Worm (Caenorhabditis elegans) whole organism, L1 larva: ENCODE results near the gene M163.21.

Source experiments
- C16A3.4 ChIP-seq: fragments of 150-350 bp; optimal IDR thresholded peaks from 2 replicates; lab custom pipeline; 2014; ENCODE audit warnings: missing biosample characterization, missing genetic modification characterization
- blmp-1 ChIP-seq: fragments of 150-350 bp; optimal IDR thresholded peaks from 2 replicates; lab custom pipeline; 2014; ENCODE audit warnings: missing biosample characterization, missing genetic modification characterization
- ceh-82 ChIP-seq, 3 experiments: fragments of 150-350 bp in 1 of 3; sonication (generic microtip) in 2 of 3; optimal IDR thresholded peaks; 2 replicates each; lab custom pipeline; 2014 to 2017; ENCODE audit warnings: missing biosample characterization in 3 of 3, missing genetic modification characterization in 3 of 3
- ceh-90 ChIP-seq: sonication (generic microtip); optimal IDR thresholded peaks from 2 replicates; lab custom pipeline; 2016; ENCODE audit warnings: missing genetic modification characterization, missing compliant biosample characterization
- dpl-1 ChIP-seq, 3 experiments: fragments of 150-350 bp in 2 of 3; sonication (generic microtip) in 1 of 3; optimal IDR thresholded peaks; 2 replicates each; lab custom pipeline; 2014 to 2017; ENCODE audit warnings: missing biosample characterization in 3 of 3, missing genetic modification characterization in 3 of 3, missing genetic modification reagents in 3 of 3
- dsc-1 ChIP-seq: sonication (generic microtip); optimal IDR thresholded peaks from 2 replicates; lab custom pipeline; 2016; ENCODE audit warnings: mild to moderate bottlenecking, missing genetic modification characterization, missing compliant biosample characterization
- efl-1 ChIP-seq, 4 experiments: fragments of 150-350 bp; optimal IDR thresholded peaks in 3 of 4; peaks in 1 of 4; 1 replicate in 1 of 4; 2 replicates in 3 of 4; lab custom pipeline; 2014; ENCODE audit warnings: missing biosample characterization in 2 of 4, missing genetic modification characterization in 2 of 4, missing genetic modification reagents in 2 of 4
- egl-27 ChIP-seq, 2 experiments: fragments of 150-350 bp in 1 of 2; sonication (generic microtip); optimal IDR thresholded peaks; 3 replicates each; lab custom pipeline; 2017 to 2018; ENCODE audit warnings: missing biosample characterization in 2 of 2, missing genetic modification characterization in 2 of 2, missing genetic modification reagents in 2 of 2
- elt-2 ChIP-seq: sonication (generic microtip); optimal IDR thresholded peaks from 2 replicates; lab custom pipeline; 2016; ENCODE audit warnings: missing genetic modification characterization, mild to moderate bottlenecking, inconsistent platforms, missing compliant biosample characterization, missing genetic modification reagents
- elt-3 ChIP-seq, 6 experiments: fragments of 150-350 bp in 1 of 6; sonication (generic microtip); optimal IDR thresholded peaks; 2 replicates each; lab custom pipeline; 2017 to 2018; ENCODE audit warnings: missing biosample characterization in 6 of 6, missing genetic modification characterization in 6 of 6, inconsistent platforms in 1 of 6
- fkh-4 ChIP-seq: sonication (generic microtip); optimal IDR thresholded peaks from 2 replicates; lab custom pipeline; 2016; ENCODE audit warnings: missing compliant biosample characterization, missing genetic modification characterization, borderline replicate concordance
- grh-1 ChIP-seq: fragments of 200-800 bp; sonication (Bioruptor generic); IDR thresholded peaks from 2 replicates; pipeline ENCODE4 v1.3.6; 2022; ENCODE audit warnings: missing genetic modification reagents, missing genetic modification characterization, missing compliant biosample characterization
- irx-1 ChIP-seq: sonication (generic microtip); optimal IDR thresholded peaks from 2 replicates; lab custom pipeline; 2016; ENCODE audit warnings: missing genetic modification characterization, missing compliant biosample characterization
- lin-13 ChIP-seq: fragments of 150-350 bp; optimal IDR thresholded peaks from 2 replicates; lab custom pipeline; 2014; ENCODE audit warnings: missing biosample characterization, missing genetic modification reagents, missing genetic modification characterization
- lin-14 ChIP-seq: fragments of 200-800 bp; sonication (Bioruptor generic); optimal IDR thresholded peaks from 2 replicates; lab custom pipeline; 2018; ENCODE audit warnings: mild to moderate bottlenecking, missing genetic modification characterization, moderate library complexity, missing compliant biosample characterization
- lin-15B ChIP-seq: fragments of 150-350 bp; sonication (generic microtip); optimal IDR thresholded peaks from 3 replicates; lab custom pipeline; 2014; ENCODE audit warnings: missing biosample characterization, missing genetic modification characterization
- lin-35 ChIP-seq, 2 experiments: fragments of 150-350 bp; optimal IDR thresholded peaks; 2 replicates each; lab custom pipeline; 2014; ENCODE audit warnings: missing biosample characterization in 2 of 2, missing genetic modification characterization in 2 of 2, missing genetic modification reagents in 2 of 2
- lin-39 ChIP-seq: fragments of 150-350 bp; optimal IDR thresholded peaks from 2 replicates; lab custom pipeline; 2014; ENCODE audit warnings: missing biosample characterization, missing genetic modification reagents, missing genetic modification characterization
- lir-3 ChIP-seq: sonication (generic microtip); optimal IDR thresholded peaks from 2 replicates; lab custom pipeline; 2016; ENCODE audit warnings: mild to moderate bottlenecking, missing genetic modification characterization, moderate library complexity, missing compliant biosample characterization; ENCODE audit not compliant: poor library complexity
- lsy-2 ChIP-seq, 2 experiments: fragments of 150-350 bp; optimal IDR thresholded peaks; 2 replicates each; lab custom pipeline; 2014; ENCODE audit warnings: missing biosample characterization in 2 of 2, missing genetic modification characterization in 2 of 2
- mab-9 ChIP-seq: fragments of 200-800 bp; sonication (Bioruptor generic); IDR thresholded peaks from 2 replicates; pipeline ENCODE4 v1.3.6; 2022; ENCODE audit warnings: missing genetic modification reagents, missing genetic modification characterization, missing compliant biosample characterization
- mdl-1 ChIP-seq, 2 experiments: fragments of 150-350 bp; optimal IDR thresholded peaks; 2 replicates each; lab custom pipeline; 2014 to 2017; ENCODE audit warnings: missing biosample characterization in 2 of 2, missing genetic modification characterization in 2 of 2, inconsistent platforms in 1 of 2
- mef-2 ChIP-seq: fragments of 150-350 bp; optimal IDR thresholded peaks from 2 replicates; lab custom pipeline; 2014; ENCODE audit warnings: missing biosample characterization, missing genetic modification characterization
- mep-1 ChIP-seq: fragments of 150-350 bp; optimal IDR thresholded peaks from 2 replicates; lab custom pipeline; 2014; ENCODE audit warnings: missing biosample characterization, missing genetic modification characterization
- nhr-19 ChIP-seq: fragments of 200-800 bp; sonication (Bioruptor generic); conservative IDR thresholded peaks from 2 replicates; pipeline ENCODE4 v1.3.6; 2022; ENCODE audit warnings: missing genetic modification characterization, missing compliant biosample characterization
- nhr-20 ChIP-seq: sonication (generic microtip); optimal IDR thresholded peaks from 2 replicates; lab custom pipeline; 2016; ENCODE audit warnings: mild to moderate bottlenecking, missing genetic modification characterization, missing compliant biosample characterization
- nhr-237 ChIP-seq: fragments of 150-350 bp; optimal IDR thresholded peaks from 2 replicates; lab custom pipeline; 2014; ENCODE audit warnings: missing biosample characterization, missing genetic modification characterization
- nhr-47 ChIP-seq: sonication (generic microtip); optimal IDR thresholded peaks from 2 replicates; lab custom pipeline; 2016; ENCODE audit warnings: mild to moderate bottlenecking, missing genetic modification characterization, moderate library complexity, missing compliant biosample characterization
- nhr-71 ChIP-seq: sonication (generic microtip); optimal IDR thresholded peaks from 2 replicates; lab custom pipeline; 2016; ENCODE audit warnings: mild to moderate bottlenecking, missing genetic modification characterization, moderate library complexity, missing compliant biosample characterization
- nhr-76 ChIP-seq: sonication (generic microtip); optimal IDR thresholded peaks from 2 replicates; lab custom pipeline; 2017; ENCODE audit warnings: missing biosample characterization, missing genetic modification characterization
- nhr-77 ChIP-seq: fragments of 150-350 bp; optimal IDR thresholded peaks from 2 replicates; lab custom pipeline; 2014; ENCODE audit warnings: missing biosample characterization, missing genetic modification characterization
- nhr-85 ChIP-seq: sonication (generic microtip); peaks from one replicate; lab custom pipeline; 2016; ENCODE audit warnings: missing genetic modification characterization, inconsistent platforms, missing compliant biosample characterization
- nhr-90 ChIP-seq: sonication (generic microtip); optimal IDR thresholded peaks from 2 replicates; lab custom pipeline; 2016; ENCODE audit warnings: mild to moderate bottlenecking, missing genetic modification characterization, missing compliant biosample characterization; ENCODE audit not compliant: poor library complexity
- pag-3 ChIP-seq: sonication (generic microtip); optimal IDR thresholded peaks from 2 replicates; lab custom pipeline; 2017; ENCODE audit warnings: missing genetic modification characterization, mild to moderate bottlenecking, missing compliant biosample characterization, antibody characterized with exemption, borderline replicate concordance; ENCODE audit not compliant: insufficient read depth
- pax-3 ChIP-seq: fragments of 200-800 bp; sonication (Bioruptor generic); optimal IDR thresholded peaks from 2 replicates; lab custom pipeline; 2018; ENCODE audit warnings: mild to moderate bottlenecking, missing genetic modification characterization, moderate library complexity, missing compliant biosample characterization
- pqm-1 ChIP-seq: sonication (generic microtip); optimal IDR thresholded peaks from 3 replicates; lab custom pipeline; 2017; ENCODE audit warnings: missing biosample characterization, missing genetic modification characterization
- rnt-1 ChIP-seq: sonication (generic microtip); optimal IDR thresholded peaks from 2 replicates; lab custom pipeline; 2016; ENCODE audit warnings: mild to moderate bottlenecking, missing genetic modification characterization, moderate library complexity, missing compliant biosample characterization
- skn-1 ChIP-seq: fragments of 150-350 bp; optimal IDR thresholded peaks from 2 replicates; lab custom pipeline; 2014; ENCODE audit warnings: missing biosample characterization, missing genetic modification characterization
- snu-23 ChIP-seq: sonication (generic microtip); optimal IDR thresholded peaks from 2 replicates; lab custom pipeline; 2016; ENCODE audit warnings: missing genetic modification characterization, missing compliant biosample characterization
- sptf-1 ChIP-seq: fragments of 150-350 bp; optimal IDR thresholded peaks from 2 replicates; lab custom pipeline; 2014; ENCODE audit warnings: missing biosample characterization, missing genetic modification characterization
- swsn-7 ChIP-seq: sonication (generic microtip); optimal IDR thresholded peaks from 2 replicates; lab custom pipeline; 2016; ENCODE audit warnings: missing genetic modification characterization, missing compliant biosample characterization
- tbx-2 ChIP-seq: sonication (generic microtip); optimal IDR thresholded peaks from 2 replicates; lab custom pipeline; 2016; ENCODE audit warnings: missing genetic modification characterization, missing compliant biosample characterization
- unc-130 ChIP-seq: fragments of 150-350 bp; optimal IDR thresholded peaks from 2 replicates; lab custom pipeline; 2017; ENCODE audit warnings: missing biosample characterization, missing genetic modification characterization, inconsistent platforms

M163.21 gene

DNA sequence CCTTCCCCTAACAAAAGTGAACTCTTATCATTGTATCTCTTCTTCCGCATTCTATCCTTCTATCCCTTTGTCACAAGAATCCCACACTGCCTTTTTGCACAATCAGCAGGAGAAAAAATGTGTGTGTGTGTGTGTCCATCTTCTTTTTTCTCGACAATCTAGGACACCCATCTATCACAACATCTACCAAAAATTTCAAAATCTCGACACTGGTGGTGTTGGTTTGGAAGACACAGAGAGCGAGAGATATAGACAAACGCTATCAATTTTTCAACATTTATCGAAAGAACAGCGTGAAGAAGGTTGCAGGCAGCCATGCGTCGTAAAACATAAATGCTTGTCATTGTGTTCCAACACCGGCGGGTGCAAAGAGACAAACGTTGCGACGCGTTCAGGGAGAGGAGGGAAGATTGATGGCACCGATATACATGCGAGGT lies 42.2 kb downstream of the M163.21 start:
- TF ChIP-seq nhr-19 (GFP tag; lab: Robert Waterston, UW), result peak; percentile 61
- TF ChIP-seq lin-13 (GFP tag; lab: Kevin White, UChicago), result peak; percentile 15
- TF ChIP-seq ceh-82 (tag; optimal IDR thresholded peaks at IDR 0.05; lab: Kevin White, UChicago), result peak in 2 of 3 experiments; percentile 10 to 21
- TF ChIP-seq swsn-7, result peak; percentile 12
- peak; percentile 13 for TF ChIP-seq nhr-77 (tag; lab: Kevin White, UChicago)
- TF ChIP-seq lin-15B (tag; lab: Kevin White, UChicago), result no peak
- TF ChIP-seq blmp-1 (tag; lab: Kevin White, UChicago), result peak; percentile 85
- peak; percentile 58 for TF ChIP-seq pag-3
- TF ChIP-seq grh-1, result peak; percentile 56; the same call in 1 of the 2 replicates
- peak; percentile 77 for TF ChIP-seq lin-39 (tag; lab: Kevin White, UChicago)
- peak in 1 of 2 experiments; percentile 5 for TF ChIP-seq efl-1 (optimal IDR thresholded peaks at IDR 0.05; lab: Kevin White, UChicago)
- TF ChIP-seq efl-1 (GFP tag; optimal IDR thresholded peaks at IDR 0.05 in 1 of 2; lab: Kevin White, UChicago), result peak in 1 of 2 experiments; percentile 36
- TF ChIP-seq nhr-85, result peak; percentile 98
- no peak for TF ChIP-seq ceh-90 (tag; lab: Kevin White, UChicago)
- TF ChIP-seq lin-35 (GFP tag; optimal IDR thresholded peaks at IDR 0.05; lab: Kevin White, UChicago), result peak in 1 of 2 experiments; percentile 36
- TF ChIP-seq rnt-1 (tag; lab: Kevin White, UChicago), result peak; percentile 84
- no peak for TF ChIP-seq fkh-4 (tag; lab: Kevin White, UChicago)
- TF ChIP-seq pax-3 (tag; lab: Kevin White, UChicago), result no peak
- TF ChIP-seq mab-9 (GFP tag; lab: Robert Waterston, UW), result no peak
- TF ChIP-seq nhr-90 (tag; lab: Kevin White, UChicago), result peak; percentile 35
- peak; percentile 85 for TF ChIP-seq nhr-71 (tag; lab: Kevin White, UChicago)
- no peak for TF ChIP-seq nhr-237 (tag; lab: Kevin White, UChicago)
- TF ChIP-seq mef-2 (tag; lab: Kevin White, UChicago), result no peak
- TF ChIP-seq lsy-2 (tag; optimal IDR thresholded peaks at IDR 0.05; lab: Kevin White, UChicago), result peak; percentile 48 to 54
- peak; percentile 19 for TF ChIP-seq C16A3.4
- peak; percentile 94 for TF ChIP-seq lin-14 (GFP tag; lab: Kevin White, UChicago)
- no peak for TF ChIP-seq mdl-1 (tag; optimal IDR thresholded peaks at IDR 0.05; lab: Kevin White, UChicago)
- peak; percentile 1 for TF ChIP-seq lir-3 (tag; lab: Kevin White, UChicago)
- no peak for TF ChIP-seq pqm-1
- TF ChIP-seq tbx-2 (tag; lab: Kevin White, UChicago), result peak; percentile 58
- TF ChIP-seq nhr-47 (tag; lab: Kevin White, UChicago), result peak; percentile 36
- peak; percentile 33 for TF ChIP-seq unc-130 (tag; lab: Kevin White, UChicago)
- peak; percentile 85 for TF ChIP-seq mep-1 (tag; lab: Kevin White, UChicago)
- TF ChIP-seq nhr-20 (tag; lab: Kevin White, UChicago), result peak; percentile 69
- peak in 1 of 2 experiments; percentile 70 for TF ChIP-seq egl-27 (tag; optimal IDR thresholded peaks at IDR 0.05; lab: Kevin White, UChicago)
- no peak for TF ChIP-seq nhr-76 (tag; lab: Kevin White, UChicago)
- peak; percentile 48 for TF ChIP-seq irx-1 (tag; lab: Kevin White, UChicago)
- peak in 1 of 3 experiments; percentile 8 for TF ChIP-seq dpl-1 (GFP tag; optimal IDR thresholded peaks at IDR 0.05; lab: Kevin White, UChicago)
- TF ChIP-seq sptf-1 (tag; lab: Kevin White, UChicago), result no peak
- peak; percentile 65 for TF ChIP-seq snu-23 (GFP tag; lab: Kevin White, UChicago)
- TF ChIP-seq elt-3 (tag; optimal IDR thresholded peaks at IDR 0.05; lab: Kevin White, UChicago), result peak in 5 of 6 experiments; percentile 61 to 85 (median 73)

DNA sequence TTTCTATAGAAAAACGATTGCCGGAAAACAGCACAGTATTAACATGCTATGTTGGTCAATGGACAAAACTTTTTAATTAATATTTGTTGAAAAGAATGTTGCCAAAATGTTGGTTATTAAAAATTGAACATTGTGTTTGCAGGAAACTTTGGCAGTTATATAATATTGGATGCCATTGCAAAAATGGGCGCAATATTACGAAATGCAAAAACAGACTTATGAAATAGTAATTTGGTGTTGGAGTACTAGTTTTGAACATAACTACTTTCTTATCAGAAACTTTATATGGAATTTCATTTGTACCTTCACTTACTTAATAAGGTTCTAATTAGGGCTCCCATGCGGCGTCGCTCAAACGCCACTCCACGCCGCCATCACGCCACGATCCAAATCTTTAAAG lies 43.7 kb downstream of the M163.21 start:
- TF ChIP-seq ceh-82 (tag; optimal IDR thresholded peaks at IDR 0.05; lab: Kevin White, UChicago), result no peak
- TF ChIP-seq lsy-2 (tag; optimal IDR thresholded peaks at IDR 0.05; lab: Kevin White, UChicago), result peak in 1 of 2 experiments; percentile 1
- TF ChIP-seq skn-1 (tag; lab: Kevin White, UChicago), result peak; percentile 47
- TF ChIP-seq pax-3 (tag; lab: Kevin White, UChicago), result no peak
- TF ChIP-seq elt-2 (tag; lab: Kevin White, UChicago), result no peak
- TF ChIP-seq dsc-1 (tag; lab: Kevin White, UChicago), result no peak
- TF ChIP-seq dpl-1 (GFP tag; optimal IDR thresholded peaks at IDR 0.05; lab: Kevin White, UChicago), result no peak
- TF ChIP-seq swsn-7, result no peak
